Fruit fly (Drosophila melanogaster) whole organism, prepupa: ENCODE measurements around the gene SerRS.
A peak's percentile ranks its signal among the peaks of the same experiment; 100 is the strongest.

ENCODE experiments used
- CG1621 ChIP-seq: fragments of 200-800 bp; sonication (Bioruptor generic); optimal IDR thresholded peaks from 3 replicates; lab custom pipeline; 2018; ENCODE audit warnings: missing biosample characterization, mild to moderate bottlenecking, missing genetic modification characterization
- CG16779 ChIP-seq: fragments of 200-800 bp; sonication (Bioruptor generic); optimal IDR thresholded peaks from 3 replicates; lab custom pipeline; 2017; ENCODE audit warnings: missing biosample characterization, mild to moderate bottlenecking, missing genetic modification characterization
- CG3032 ChIP-seq: fragments of 200-800 bp; optimal IDR thresholded peaks from 2 replicates; lab custom pipeline; 2019; ENCODE audit warnings: missing biosample characterization, mild to moderate bottlenecking, missing genetic modification characterization, moderate library complexity
- CG31627 ChIP-seq: fragments of 200-800 bp; sonication (Bioruptor generic); optimal IDR thresholded peaks from 3 replicates; lab custom pipeline; 2016; ENCODE audit warnings: missing biosample characterization, missing genetic modification characterization
- CG32006 ChIP-seq: fragments of 200-800 bp; sonication (Bioruptor generic); optimal IDR thresholded peaks from 3 replicates; lab custom pipeline; 2017; ENCODE audit warnings: missing biosample characterization, mild to moderate bottlenecking, missing genetic modification characterization
- CG3919 ChIP-seq: fragments of 200-800 bp; sonication (Bioruptor generic); optimal IDR thresholded peaks from 3 replicates; lab custom pipeline; 2016; ENCODE audit warnings: missing biosample characterization, missing genetic modification characterization
- CG4318 ChIP-seq: fragments of 200-800 bp; sonication (Bioruptor generic); optimal IDR thresholded peaks from 3 replicates; lab custom pipeline; 2017; ENCODE audit warnings: missing biosample characterization, mild to moderate bottlenecking, missing genetic modification characterization
- CG6163 ChIP-seq: fragments of 200-800 bp; sonication (Bioruptor generic); IDR thresholded peaks from 3 replicates; pipeline ENCODE4 v1.3.6; 2022; ENCODE audit warnings: missing biosample characterization, missing genetic modification characterization
- CG6792 ChIP-seq: fragments of 200-800 bp; sonication (Bioruptor generic); optimal IDR thresholded peaks from 3 replicates; lab custom pipeline; 2016; ENCODE audit warnings: missing biosample characterization, missing genetic modification characterization
- CG6854 ChIP-seq: fragments of 200-800 bp; sonication (Bioruptor generic); optimal IDR thresholded peaks from 2 replicates; lab custom pipeline; 2017; ENCODE audit warnings: missing biosample characterization, mild to moderate bottlenecking, missing genetic modification characterization
- CG7368 ChIP-seq: fragments of 200-800 bp; sonication (Bioruptor generic); optimal IDR thresholded peaks from 3 replicates; lab custom pipeline; 2016; ENCODE audit warnings: missing biosample characterization, missing genetic modification characterization
- CG8119 ChIP-seq: fragments of 200-800 bp; sonication (Bioruptor generic); IDR thresholded peaks from 3 replicates; pipeline ENCODE4 v1.3.6; 2022; ENCODE audit warnings: missing biosample characterization, missing genetic modification characterization
- CG8319 ChIP-seq: fragments of 200-800 bp; sonication (Bioruptor generic); optimal IDR thresholded peaks from 3 replicates; lab custom pipeline; 2016; ENCODE audit warnings: missing biosample characterization, missing genetic modification characterization
- CG9139 ChIP-seq: fragments of 200-800 bp; sonication (Bioruptor generic); optimal IDR thresholded peaks from 3 replicates; lab custom pipeline; 2017; ENCODE audit warnings: missing biosample characterization, mild to moderate bottlenecking, missing genetic modification characterization
- Eip78C ChIP-seq: fragments of 200-800 bp; sonication (Bioruptor generic); peaks from one replicate; lab custom pipeline; 2016; ENCODE audit warnings: missing biosample characterization, missing genetic modification characterization
- Eip93F ChIP-seq: fragments of 200-800 bp; sonication (Bioruptor generic); optimal IDR thresholded peaks from 2 replicates; lab custom pipeline; 2016; ENCODE audit warnings: missing biosample characterization, mild to moderate bottlenecking, missing genetic modification characterization
- Ets21C ChIP-seq: fragments of 200-800 bp; sonication (Bioruptor generic); optimal IDR thresholded peaks from 3 replicates; lab custom pipeline; 2016; ENCODE audit warnings: missing biosample characterization, missing genetic modification characterization
- Ets96B ChIP-seq: fragments of 200-800 bp; optimal IDR thresholded peaks from 2 replicates; lab custom pipeline; 2019; ENCODE audit warnings: missing biosample characterization, mild to moderate bottlenecking, missing genetic modification characterization, moderate library complexity
- Lpt ChIP-seq: fragments of 200-800 bp; sonication (Bioruptor generic); optimal IDR thresholded peaks from 3 replicates; lab custom pipeline; 2016; ENCODE audit warnings: missing biosample characterization, missing genetic modification characterization
- Met ChIP-seq: fragments of 200-800 bp; sonication (Bioruptor generic); optimal IDR thresholded peaks from 3 replicates; lab custom pipeline; 2016; ENCODE audit warnings: missing biosample characterization, missing genetic modification characterization
- OdsH ChIP-seq: fragments of 200-800 bp; sonication (Bioruptor generic); optimal IDR thresholded peaks from 3 replicates; lab custom pipeline; 2016; ENCODE audit warnings: missing biosample characterization, missing genetic modification characterization
- Sox15 ChIP-seq: fragments of 200-800 bp; sonication (Bioruptor generic); optimal IDR thresholded peaks from 3 replicates; lab custom pipeline; 2016; ENCODE audit warnings: missing biosample characterization, missing genetic modification characterization
- achi ChIP-seq: fragments of 200-800 bp; sonication (Bioruptor generic); optimal IDR thresholded peaks from 3 replicates; lab custom pipeline; 2016; ENCODE audit warnings: missing biosample characterization, missing genetic modification characterization
- cyc ChIP-seq: fragments of 200-800 bp; sonication (Bioruptor generic); optimal IDR thresholded peaks from 3 replicates; lab custom pipeline; 2016; ENCODE audit warnings: missing biosample characterization, missing genetic modification characterization
- dsx ChIP-seq: fragments of 200-800 bp; optimal IDR thresholded peaks from 3 replicates; lab custom pipeline; 2019; ENCODE audit warnings: missing biosample characterization, mild to moderate bottlenecking, missing genetic modification characterization, moderate library complexity; ENCODE audit not compliant: poor library complexity, severe bottlenecking
- eg ChIP-seq: fragments of 200-800 bp; sonication (Bioruptor generic); IDR thresholded peaks from 3 replicates; pipeline ENCODE4 v1.3.6; 2022; ENCODE audit warnings: missing biosample characterization, missing genetic modification characterization
- esn ChIP-seq: fragments of 200-800 bp; sonication (Bioruptor generic); optimal IDR thresholded peaks from 2 replicates; lab custom pipeline; 2016; ENCODE audit warnings: missing biosample characterization, mild to moderate bottlenecking, missing genetic modification characterization, moderate library complexity
- fkh ChIP-seq: fragments of 200-800 bp; sonication (Bioruptor generic); optimal IDR thresholded peaks from 3 replicates; lab custom pipeline; 2017; ENCODE audit warnings: missing biosample characterization, mild to moderate bottlenecking, missing genetic modification characterization, moderate library complexity
- lz ChIP-seq: fragments of 200-800 bp; sonication (Bioruptor generic); optimal IDR thresholded peaks from 3 replicates; lab custom pipeline; 2016; ENCODE audit warnings: missing biosample characterization, missing genetic modification characterization
- net ChIP-seq: fragments of 200-800 bp; sonication (Bioruptor generic); optimal IDR thresholded peaks from 3 replicates; lab custom pipeline; 2016; ENCODE audit warnings: missing biosample characterization, missing genetic modification characterization
- svp ChIP-seq: fragments of 200-800 bp; sonication (Bioruptor generic); peaks from one replicate; lab custom pipeline; 2016; ENCODE audit warnings: missing biosample characterization, missing genetic modification characterization

SerRS gene

DNA sequence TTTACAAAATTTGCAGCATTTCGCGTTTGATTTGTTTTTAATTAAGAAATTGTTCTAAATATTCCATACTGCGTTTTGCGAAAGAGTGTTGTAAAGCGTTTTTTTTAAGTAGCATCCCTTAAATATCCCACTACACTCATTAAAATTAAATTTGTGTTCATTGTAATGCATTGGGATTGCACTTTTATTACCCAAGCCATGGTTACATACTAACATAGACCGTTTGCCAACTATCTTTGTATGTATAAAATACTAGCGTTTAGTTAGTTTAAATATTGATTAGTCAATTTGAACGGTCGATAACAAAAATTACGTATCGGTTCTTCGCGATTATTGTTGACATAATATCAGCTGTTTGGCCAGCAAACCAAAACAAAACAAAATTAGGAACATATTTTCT, 2.6 kb upstream of the SerRS start, which contains the start of the genes cnir and CG17221 (continued):
- TF ChIP-seq Ets21C (GFP tag; lab: Kevin White, UChicago), result peak; percentile 72

DNA sequence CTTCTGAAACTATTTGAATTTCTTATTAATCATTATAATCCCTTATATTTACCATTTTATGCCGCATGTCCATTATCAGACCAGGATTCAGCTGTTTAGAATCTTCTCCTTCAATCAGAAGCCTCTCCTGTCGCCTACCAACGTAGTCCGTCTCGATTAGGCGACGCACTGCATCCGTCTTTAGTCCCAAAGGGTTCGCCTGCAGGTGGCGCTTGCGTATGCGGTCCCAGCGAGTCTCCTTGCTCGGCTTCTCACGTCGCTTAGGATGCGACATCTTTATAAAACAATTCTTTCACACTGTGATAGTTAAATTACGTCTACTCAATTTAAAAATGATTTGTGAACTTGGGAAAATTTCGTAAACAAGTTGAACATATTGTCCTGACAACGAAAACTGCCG, 2.2 kb downstream of the SerRS start, which contains the start of gene CG17258:
Gene CG17258, minus strand, starts transcription at position 380 of the 400 bp plus-strand sequence.
- TF ChIP-seq CG7368 (no peak), CG8119 (GFP tag; lab: Robert Waterston, UW) (no peak), Ets96B (tag; lab: Kevin White, UChicago) (no peak), Eip78C (GFP tag; lab: Kevin White, UChicago) (no peak), CG3919 (GFP tag; lab: Kevin White, UChicago) (no peak), dsx (GFP tag; lab: Kevin White, UChicago) (no peak), CG3032 (tag; lab: Kevin White, UChicago) (no peak), Lpt (GFP tag; lab: Kevin White, UChicago) (no peak), net (GFP tag; lab: Kevin White, UChicago) (no peak), CG6854 (GFP tag; lab: Kevin White, UChicago) (no peak), CG8319 (GFP tag; lab: Kevin White, UChicago) (no peak), Met (GFP tag; lab: Kevin White, UChicago) (no peak), fkh (GFP tag; lab: Kevin White, UChicago) (no peak)

DNA sequence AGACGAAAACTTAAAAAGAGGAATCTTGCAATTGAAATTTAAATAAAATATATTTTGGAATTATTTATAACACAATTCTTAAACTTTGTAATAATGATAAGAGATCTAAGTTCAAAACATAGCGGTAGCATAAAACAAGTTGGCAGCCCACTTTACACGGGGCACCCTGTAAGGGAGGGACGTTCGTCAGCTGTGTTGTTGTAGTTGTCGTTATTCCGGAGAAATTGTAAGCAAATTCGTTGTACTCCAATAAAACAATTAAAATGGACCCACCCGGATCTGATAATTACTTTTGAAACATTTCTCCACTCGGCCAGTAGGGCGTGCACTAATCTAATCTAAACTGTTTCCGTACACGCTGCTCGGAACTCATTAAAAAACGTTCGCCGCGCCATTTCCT, 6.9 kb downstream of the SerRS start, which contains the start of gene GABPI:
Gene GABPI, plus strand, starts transcription at position 190 of the 400 bp plus-strand sequence.
- TF ChIP-seq CG6163 (GFP tag; lab: Robert Waterston, UW) (peak; percentile 51; the same call in 2 of the 3 replicates), esn (GFP tag; lab: Kevin White, UChicago) (peak; percentile 35), CG1621 (tag; lab: Kevin White, UChicago) (peak; percentile 64), CG7368 (no peak)

DNA sequence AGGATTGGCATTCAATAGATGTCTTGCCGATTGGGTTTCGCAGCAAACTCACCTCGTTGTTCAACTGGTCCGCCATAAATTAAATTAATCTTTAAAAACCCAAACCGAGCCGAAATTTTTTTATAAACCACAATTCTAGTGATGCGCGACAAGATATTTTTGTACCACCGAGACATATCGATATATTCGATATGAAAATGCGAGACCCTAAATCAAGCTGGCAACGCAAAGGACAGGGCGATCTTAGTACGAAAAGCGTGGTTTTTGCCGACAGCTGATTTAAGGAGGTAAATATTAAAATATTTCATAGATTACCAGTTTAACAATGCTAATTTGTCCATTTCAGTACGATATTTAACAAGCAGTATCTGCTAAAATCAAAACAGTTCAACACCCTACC, 8.2 kb downstream of the SerRS start, which contains the start of the genes Sf3b2 and CG17219:
Gene Sf3b2, minus strand, starts transcription at position 157 of the 400 bp plus-strand sequence.
Gene CG17219, plus strand, starts transcription at position 242 of the 400 bp plus-strand sequence.
- TF ChIP-seq esn (GFP tag; lab: Kevin White, UChicago) (peak; percentile 16), CG31627 (GFP tag; lab: Kevin White, UChicago) (peak; percentile 8), CG16779 (tag; lab: Kevin White, UChicago) (no peak)

DNA sequence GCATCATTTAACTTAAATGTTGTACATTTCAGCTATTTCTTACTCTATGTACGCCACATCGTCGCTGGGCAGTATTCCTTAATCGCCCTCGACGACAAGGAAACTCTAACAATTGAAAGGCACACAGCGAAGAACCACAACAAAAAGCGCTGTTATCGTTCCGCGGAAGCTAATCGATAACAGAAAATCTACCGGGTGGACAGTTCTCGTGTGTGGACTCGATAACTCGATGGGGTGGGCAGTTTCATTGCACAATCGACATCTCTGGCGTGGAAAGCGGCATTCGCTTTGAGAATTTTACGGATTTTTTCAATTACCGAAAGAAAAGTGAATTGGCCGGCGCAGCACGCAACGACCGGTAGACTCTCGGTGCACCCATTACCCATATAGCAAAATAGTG, 14.2 kb downstream of the SerRS start, which contains the start of the genes alpha4GT1 and Prp40:
Gene alpha4GT1, minus strand, starts transcription at position 156 of the 400 bp plus-strand sequence.
Gene Prp40, plus strand, starts transcription at position 241 of the 400 bp plus-strand sequence.
- TF ChIP-seq cyc (GFP tag; lab: Kevin White, UChicago), result no peak
- TF ChIP-seq CG4318, result no peak
- TF ChIP-seq Eip93F, result no peak
- TF ChIP-seq OdsH (GFP tag; lab: Kevin White, UChicago), result no peak
- peak; percentile 81 for TF ChIP-seq CG1621 (tag; lab: Kevin White, UChicago)
- no peak for TF ChIP-seq Sox15
- no peak for TF ChIP-seq CG16779 (tag; lab: Kevin White, UChicago)
- no peak for TF ChIP-seq svp (GFP tag; lab: Kevin White, UChicago)
- no peak for TF ChIP-seq achi (GFP tag; lab: Kevin White, UChicago)
- no peak for TF ChIP-seq CG31627 (GFP tag; lab: Kevin White, UChicago)
- TF ChIP-seq lz (GFP tag; lab: Kevin White, UChicago), result no peak
- TF ChIP-seq esn (GFP tag; lab: Kevin White, UChicago), result peak; percentile 16
- no peak for TF ChIP-seq eg (GFP tag; lab: Robert Waterston, UW)
- no peak for TF ChIP-seq CG8119 (GFP tag; lab: Robert Waterston, UW)
- no peak for TF ChIP-seq Lpt (GFP tag; lab: Kevin White, UChicago)
- no peak for TF ChIP-seq CG9139 (GFP tag; lab: Kevin White, UChicago)
- TF ChIP-seq CG32006 (GFP tag; lab: Kevin White, UChicago), result no peak
- no peak for TF ChIP-seq CG6792 (GFP tag; lab: Kevin White, UChicago)
